Worm (Caenorhabditis elegans) whole organism, L1 larva: ENCODE measurements around the gene sng-1.

Experiments
- C16A3.4 ChIP-seq: fragments of 150-350 bp; optimal IDR thresholded peaks from 2 replicates; lab custom pipeline; 2014; ENCODE audit warnings: missing biosample characterization, missing genetic modification characterization
- C34B4.2 ChIP-seq: sonication (generic microtip); optimal IDR thresholded peaks from 2 replicates; lab custom pipeline; 2017; ENCODE audit warnings: mild to moderate bottlenecking, missing genetic modification characterization, missing compliant biosample characterization
- Y116A8C.19 ChIP-seq: sonication (generic microtip); optimal IDR thresholded peaks from 2 replicates; lab custom pipeline; 2016; ENCODE audit warnings: missing compliant biosample characterization, missing genetic modification characterization, borderline replicate concordance
- aha-1 ChIP-seq: fragments of 150-350 bp; optimal IDR thresholded peaks from 2 replicates; lab custom pipeline; 2014; ENCODE audit warnings: missing biosample characterization, missing genetic modification characterization
- alr-1 ChIP-seq: fragments of 200-800 bp; sonication (Bioruptor generic); optimal IDR thresholded peaks from 2 replicates; lab custom pipeline; 2018; ENCODE audit warnings: borderline replicate concordance, mild to moderate bottlenecking, missing genetic modification characterization, missing compliant biosample characterization
- aly-2 ChIP-seq: fragments of 150-350 bp; optimal IDR thresholded peaks from 2 replicates; lab custom pipeline; 2014; ENCODE audit warnings: missing biosample characterization, missing genetic modification characterization
- ama-1 ChIP-seq: fragments of 150-350 bp; optimal IDR thresholded peaks from 2 replicates; lab custom pipeline; 2014
- blmp-1 ChIP-seq: fragments of 150-350 bp; optimal IDR thresholded peaks from 2 replicates; lab custom pipeline; 2014; ENCODE audit warnings: missing biosample characterization, missing genetic modification characterization
- ceh-82 ChIP-seq, 3 experiments: fragments of 150-350 bp in 1 of 3; sonication (generic microtip) in 2 of 3; optimal IDR thresholded peaks; 2 replicates each; lab custom pipeline; 2014 to 2017; ENCODE audit warnings: missing biosample characterization in 3 of 3, missing genetic modification characterization in 3 of 3
- ceh-90 ChIP-seq: sonication (generic microtip); optimal IDR thresholded peaks from 2 replicates; lab custom pipeline; 2016; ENCODE audit warnings: missing genetic modification characterization, missing compliant biosample characterization
- ces-1 ChIP-seq: fragments of 150-350 bp; optimal IDR thresholded peaks from 2 replicates; lab custom pipeline; 2014; ENCODE audit warnings: missing biosample characterization, missing genetic modification reagents, missing genetic modification characterization
- dpl-1 ChIP-seq, 3 experiments: fragments of 150-350 bp in 2 of 3; sonication (generic microtip) in 1 of 3; optimal IDR thresholded peaks; 2 replicates each; lab custom pipeline; 2014 to 2017; ENCODE audit warnings: missing biosample characterization in 3 of 3, missing genetic modification characterization in 3 of 3, missing genetic modification reagents in 3 of 3
- dsc-1 ChIP-seq: sonication (generic microtip); optimal IDR thresholded peaks from 2 replicates; lab custom pipeline; 2016; ENCODE audit warnings: mild to moderate bottlenecking, missing genetic modification characterization, missing compliant biosample characterization
- fkh-10 ChIP-seq: sonication (generic microtip); optimal IDR thresholded peaks from 2 replicates; lab custom pipeline; 2017; ENCODE audit warnings: missing biosample characterization, missing genetic modification reagents, missing genetic modification characterization
- fkh-4 ChIP-seq: sonication (generic microtip); optimal IDR thresholded peaks from 2 replicates; lab custom pipeline; 2016; ENCODE audit warnings: missing compliant biosample characterization, missing genetic modification characterization, borderline replicate concordance
- fos-1 ChIP-seq: fragments of 150-350 bp; optimal IDR thresholded peaks from 2 replicates; lab custom pipeline; 2014; ENCODE audit warnings: missing biosample characterization, missing genetic modification characterization
- hlh-17 ChIP-seq: fragments of 200-800 bp; sonication (Bioruptor generic); optimal IDR thresholded peaks from 2 replicates; lab custom pipeline; 2018; ENCODE audit warnings: missing genetic modification characterization, mild to moderate bottlenecking, missing compliant biosample characterization, moderate library complexity, borderline replicate concordance
- hlh-4 ChIP-seq: sonication (generic microtip); optimal IDR thresholded peaks from 2 replicates; lab custom pipeline; 2016; ENCODE audit warnings: mild to moderate bottlenecking, missing genetic modification characterization, missing compliant biosample characterization
- irx-1 ChIP-seq: sonication (generic microtip); optimal IDR thresholded peaks from 2 replicates; lab custom pipeline; 2016; ENCODE audit warnings: missing genetic modification characterization, missing compliant biosample characterization
- isw-1 ChIP-seq: fragments of 200-800 bp; sonication (Bioruptor generic); IDR thresholded peaks from 2 replicates; pipeline ENCODE4 v1.3.6; 2022; ENCODE audit warnings: missing genetic modification characterization, missing compliant biosample characterization
- jun-1 ChIP-seq: fragments of 150-350 bp; optimal IDR thresholded peaks from 2 replicates; lab custom pipeline; 2014; ENCODE audit warnings: missing biosample characterization, missing genetic modification reagents, missing genetic modification characterization
- lin-14 ChIP-seq: fragments of 200-800 bp; sonication (Bioruptor generic); optimal IDR thresholded peaks from 2 replicates; lab custom pipeline; 2018; ENCODE audit warnings: mild to moderate bottlenecking, missing genetic modification characterization, moderate library complexity, missing compliant biosample characterization
- lir-3 ChIP-seq: sonication (generic microtip); optimal IDR thresholded peaks from 2 replicates; lab custom pipeline; 2016; ENCODE audit warnings: mild to moderate bottlenecking, missing genetic modification characterization, moderate library complexity, missing compliant biosample characterization; ENCODE audit not compliant: poor library complexity
- mab-9 ChIP-seq: fragments of 200-800 bp; sonication (Bioruptor generic); IDR thresholded peaks from 2 replicates; pipeline ENCODE4 v1.3.6; 2022; ENCODE audit warnings: missing genetic modification reagents, missing genetic modification characterization, missing compliant biosample characterization
- mep-1 ChIP-seq: fragments of 150-350 bp; optimal IDR thresholded peaks from 2 replicates; lab custom pipeline; 2014; ENCODE audit warnings: missing biosample characterization, missing genetic modification characterization
- nhr-11 ChIP-seq: fragments of 150-350 bp; optimal IDR thresholded peaks from 2 replicates; lab custom pipeline; 2014; ENCODE audit warnings: missing biosample characterization, missing genetic modification characterization
- nhr-12 ChIP-seq: sonication (generic microtip); optimal IDR thresholded peaks from 2 replicates; lab custom pipeline; 2017; ENCODE audit warnings: missing biosample characterization, missing genetic modification characterization
- nhr-19 ChIP-seq: fragments of 200-800 bp; sonication (Bioruptor generic); conservative IDR thresholded peaks from 2 replicates; pipeline ENCODE4 v1.3.6; 2022; ENCODE audit warnings: missing genetic modification characterization, missing compliant biosample characterization
- nhr-20 ChIP-seq: sonication (generic microtip); optimal IDR thresholded peaks from 2 replicates; lab custom pipeline; 2016; ENCODE audit warnings: mild to moderate bottlenecking, missing genetic modification characterization, missing compliant biosample characterization
- nhr-28 ChIP-seq: fragments of 150-350 bp; optimal IDR thresholded peaks from 2 replicates; lab custom pipeline; 2014; ENCODE audit warnings: missing biosample characterization, missing genetic modification characterization
- nhr-47 ChIP-seq: sonication (generic microtip); optimal IDR thresholded peaks from 2 replicates; lab custom pipeline; 2016; ENCODE audit warnings: mild to moderate bottlenecking, missing genetic modification characterization, moderate library complexity, missing compliant biosample characterization
- nhr-76 ChIP-seq: sonication (generic microtip); optimal IDR thresholded peaks from 2 replicates; lab custom pipeline; 2017; ENCODE audit warnings: missing biosample characterization, missing genetic modification characterization
- pax-3 ChIP-seq: fragments of 200-800 bp; sonication (Bioruptor generic); optimal IDR thresholded peaks from 2 replicates; lab custom pipeline; 2018; ENCODE audit warnings: mild to moderate bottlenecking, missing genetic modification characterization, moderate library complexity, missing compliant biosample characterization
- pqm-1 ChIP-seq: sonication (generic microtip); optimal IDR thresholded peaks from 3 replicates; lab custom pipeline; 2017; ENCODE audit warnings: missing biosample characterization, missing genetic modification characterization
- rnt-1 ChIP-seq: sonication (generic microtip); optimal IDR thresholded peaks from 2 replicates; lab custom pipeline; 2016; ENCODE audit warnings: mild to moderate bottlenecking, missing genetic modification characterization, moderate library complexity, missing compliant biosample characterization
- snpc-4 ChIP-seq: fragments of 150-350 bp; optimal IDR thresholded peaks from 2 replicates; lab custom pipeline; 2014; ENCODE audit warnings: missing biosample characterization, missing genetic modification characterization
- sup-37 ChIP-seq: fragments of 200-800 bp; sonication (Bioruptor generic); optimal IDR thresholded peaks from 2 replicates; lab custom pipeline; 2018; ENCODE audit warnings: mild to moderate bottlenecking, missing genetic modification characterization, missing compliant biosample characterization
- swsn-7 ChIP-seq: sonication (generic microtip); optimal IDR thresholded peaks from 2 replicates; lab custom pipeline; 2016; ENCODE audit warnings: missing genetic modification characterization, missing compliant biosample characterization
- tbx-2 ChIP-seq: sonication (generic microtip); optimal IDR thresholded peaks from 2 replicates; lab custom pipeline; 2016; ENCODE audit warnings: missing genetic modification characterization, missing compliant biosample characterization
- tlp-1 ChIP-seq: fragments of 150-350 bp; optimal IDR thresholded peaks from 2 replicates; lab custom pipeline; 2014; ENCODE audit warnings: missing biosample characterization, missing genetic modification characterization
- unc-130 ChIP-seq: fragments of 150-350 bp; optimal IDR thresholded peaks from 2 replicates; lab custom pipeline; 2017; ENCODE audit warnings: missing biosample characterization, missing genetic modification characterization, inconsistent platforms
- unc-30 ChIP-seq: sonication (generic microtip); optimal IDR thresholded peaks from 2 replicates; lab custom pipeline; 2017; ENCODE audit warnings: missing biosample characterization, missing genetic modification characterization
- unc-62 ChIP-seq: fragments of 150-350 bp; optimal IDR thresholded peaks from 2 replicates; lab custom pipeline; 2014; ENCODE audit warnings: missing biosample characterization, missing genetic modification reagents, missing genetic modification characterization
- unc-98 ChIP-seq: fragments of 200-800 bp; sonication (Bioruptor generic); IDR thresholded peaks from 2 replicates; pipeline ENCODE4 v1.3.6; 2022; ENCODE audit warnings: missing genetic modification characterization, missing compliant biosample characterization
- vab-15 ChIP-seq: sonication (generic microtip); optimal IDR thresholded peaks from 2 replicates; lab custom pipeline; 2017; ENCODE audit warnings: missing genotype, mild to moderate bottlenecking, missing genetic modification characterization, missing compliant biosample characterization
- xbp-1 ChIP-seq: sonication (generic microtip); optimal IDR thresholded peaks from 2 replicates; lab custom pipeline; 2016; ENCODE audit warnings: missing genetic modification characterization, missing compliant biosample characterization
- ztf-4 ChIP-seq: fragments of 150-350 bp; optimal IDR thresholded peaks from 2 replicates; lab custom pipeline; 2014; ENCODE audit warnings: missing biosample characterization, missing genetic modification characterization

The sng-1 gene

ce11 chrX:7334302-7334724, 6.9 kb downstream of the sng-1 start, which contains the start of gene epg-7 (continued):
- TF ChIP-seq pax-3 (peak; percentile 83), tbx-2 (tag; lab: Kevin White, UChicago) (peak; percentile 98), ceh-90 (tag; lab: Kevin White, UChicago) (no peak), snpc-4 (tag; lab: Kevin White, UChicago) (peak; percentile 65), fos-1 (tag; lab: Kevin White, UChicago) (peak; percentile 86), hlh-4 (no peak), fkh-4 (peak; percentile 71), ama-1 (lab: Kevin White, UChicago) (peak; percentile 80), nhr-19 (GFP tag; lab: Robert Waterston, UW) (peak; percentile 95), vab-15 (tag; lab: Kevin White, UChicago) (no peak), dpl-1 (GFP tag; optimal IDR thresholded peaks at IDR 0.05; lab: Kevin White, UChicago) (peak; percentile 65 to 76 (median 71)), unc-98 (peak; percentile 31; the same call in 1 of the 2 replicates), nhr-11 (tag; lab: Kevin White, UChicago) (peak; percentile 71), unc-30 (tag; lab: Kevin White, UChicago) (no peak), blmp-1 (tag; lab: Kevin White, UChicago) (peak; percentile 59), C16A3.4 (tag; lab: Kevin White, UChicago) (peak; percentile 93), fkh-10 (GFP tag; lab: Kevin White, UChicago) (peak; percentile 88), dsc-1 (tag; lab: Kevin White, UChicago) (peak; percentile 99), mep-1 (tag; lab: Kevin White, UChicago) (peak; percentile 95), ces-1 (GFP tag; lab: Kevin White, UChicago) (no peak), pqm-1 (no peak), xbp-1 (tag; lab: Kevin White, UChicago) (peak; percentile 98), tlp-1 (tag; lab: Kevin White, UChicago) (no peak), aly-2 (tag; lab: Kevin White, UChicago) (peak; percentile 30), sup-37 (peak; percentile 88), hlh-17 (GFP tag; lab: Kevin White, UChicago) (no peak), nhr-28 (tag; lab: Kevin White, UChicago) (no peak), mab-9 (GFP tag; lab: Robert Waterston, UW) (peak; percentile 88), unc-130 (tag; lab: Kevin White, UChicago) (peak; percentile 88), lir-3 (tag; lab: Kevin White, UChicago) (peak; percentile 80), nhr-76 (tag; lab: Kevin White, UChicago) (no peak), ztf-4 (tag; lab: Kevin White, UChicago) (peak; percentile 96), alr-1 (tag; lab: Kevin White, UChicago) (no peak), isw-1 (GFP tag; lab: Robert Waterston, UW) (peak; percentile 90), nhr-12 (no peak), Y116A8C.19 (tag; lab: Kevin White, UChicago) (no peak), irx-1 (tag; lab: Kevin White, UChicago) (peak; percentile 95), rnt-1 (tag; lab: Kevin White, UChicago) (peak; percentile 94), swsn-7 (tag; lab: Kevin White, UChicago) (peak; percentile 98), C34B4.2 (tag; lab: Kevin White, UChicago) (no peak), aha-1 (tag; lab: Kevin White, UChicago) (peak; percentile 63), jun-1 (tag; lab: Kevin White, UChicago) (peak; percentile 95), lin-14 (GFP tag; lab: Kevin White, UChicago) (peak; percentile 99), nhr-47 (tag; lab: Kevin White, UChicago) (peak; percentile 97), nhr-20 (tag; lab: Kevin White, UChicago) (peak; percentile 98), ceh-82 (tag; optimal IDR thresholded peaks at IDR 0.05; lab: Kevin White, UChicago) (peak; percentile 77 to 91 (median 88)), unc-62 (no peak)
- TF ChIP-seq, all 84 proteins: peak for 64
